Worm (Caenorhabditis elegans): Measurements from ENCODE around the gene sra-33.

- TF ChIP-seq W03F9.2 (tag; optimal IDR thresholded peaks at IDR 0.05) (no peak), dao-5 (tag; optimal IDR thresholded peaks at IDR 0.05) (no peak)
Measured at ce11 chrII:4511911-4512310, 25.1 kb downstream of the sra-33 start, which contains the start of gene cyp-23A1.

Data from whole organism, L4/young adult.